Fruit fly (Drosophila melanogaster): Measurements from ENCODE around the gene kra.

dm6 chr3R:5611167-5611566 is 10.2 kb upstream of the kra start:
- no peak for TF ChIP-seq Clk (GFP tag; optimal IDR thresholded peaks at IDR 0.05)
- TF ChIP-seq CG14711 (tag; optimal IDR thresholded peaks at IDR 0.05), result no peak
- TF ChIP-seq ovo (GFP tag; optimal IDR thresholded peaks at IDR 0.05), result no peak
- no peak for TF ChIP-seq kay (GFP tag; ENCODE audit: borderline replicate concordance)
- no peak for TF ChIP-seq cic (GFP tag; optimal IDR thresholded peaks at IDR 0.05)
- TF ChIP-seq CG7101 (tag; optimal IDR thresholded peaks at IDR 0.05), result no peak
- TF ChIP-seq CG33017 (tag; optimal IDR thresholded peaks at IDR 0.05), result no peak
- TF ChIP-seq CG11617 (GFP tag; optimal IDR thresholded peaks at IDR 0.05), result no peak
- TF ChIP-seq bab1 (GFP tag; optimal IDR thresholded peaks at IDR 0.05), result no peak
